Fruit fly (Drosophila melanogaster) whole organism, embryonic: ENCODE data around the gene Uvrag.

Experiments
- Adf1 ChIP-seq: fragments of 200-800 bp; sonication (Bioruptor generic); IDR thresholded peaks from 2 replicates; pipeline ENCODE4 v1.3.6; 2022; ENCODE audit warnings: missing biosample characterization, missing genetic modification characterization
- Atf3 ChIP-seq: fragments of 200-800 bp; sonication (Bioruptor generic); optimal IDR thresholded peaks from 3 replicates; lab custom pipeline; 2016; ENCODE audit warnings: missing biosample characterization, missing genetic modification characterization
- B-H1 ChIP-seq: fragments of 200-800 bp; sonication (Bioruptor generic); IDR thresholded peaks from 3 replicates; pipeline ENCODE4 v1.3.6; 2022; ENCODE audit warnings: missing biosample characterization, missing genetic modification characterization
- Bdp1 ChIP-seq: fragments of 200-800 bp; sonication (Bioruptor generic); optimal IDR thresholded peaks from 3 replicates; lab custom pipeline; 2016; ENCODE audit warnings: missing biosample characterization, missing genetic modification characterization
- CG10366 ChIP-seq: fragments of 200-800 bp; sonication (Bioruptor generic); IDR thresholded peaks from 2 replicates; pipeline ENCODE4 v1.3.6; 2022; ENCODE audit warnings: missing biosample characterization, missing genetic modification characterization
- CG12236 ChIP-seq: fragments of 200-800 bp; sonication (Bioruptor generic); optimal IDR thresholded peaks from 2 replicates; lab custom pipeline; 2016; ENCODE audit warnings: missing biosample characterization, missing genetic modification characterization
- CG13123 ChIP-seq: fragments of 200-800 bp; sonication (Bioruptor generic); optimal IDR thresholded peaks from 2 replicates; lab custom pipeline; 2016; ENCODE audit warnings: missing biosample characterization, missing genetic modification characterization
- CG14050 ChIP-seq: fragments of 200-800 bp; sonication (Bioruptor generic); IDR thresholded peaks from 3 replicates; pipeline ENCODE4 v1.3.6; 2022; ENCODE audit warnings: missing biosample characterization, missing genetic modification characterization
- CG15696 ChIP-seq: fragments of 200-800 bp; sonication (Bioruptor generic); optimal IDR thresholded peaks from 2 replicates; lab custom pipeline; 2019; ENCODE audit warnings: missing biosample characterization, mild to moderate bottlenecking, missing genetic modification characterization, moderate library complexity
- CG16863 ChIP-seq: fragments of 200-800 bp; sonication (Bioruptor generic); optimal IDR thresholded peaks from 3 replicates; lab custom pipeline; 2016; ENCODE audit warnings: missing biosample characterization, missing genetic modification characterization
- CG2199 ChIP-seq: fragments of 200-800 bp; sonication (Bioruptor generic); IDR thresholded peaks from 3 replicates; pipeline ENCODE4 v1.3.6; 2022; ENCODE audit warnings: missing biosample characterization, missing genetic modification characterization
- CG3065 ChIP-seq: fragments of 200-800 bp; sonication (Bioruptor generic); optimal IDR thresholded peaks from 2 replicates; lab custom pipeline; 2016; ENCODE audit warnings: missing biosample characterization, missing genetic modification characterization
- CG33213 ChIP-seq: fragments of 200-800 bp; sonication (Bioruptor generic); optimal IDR thresholded peaks from 3 replicates; lab custom pipeline; 2016; ENCODE audit warnings: missing biosample characterization, missing genetic modification characterization
- CG33557 ChIP-seq: fragments of 200-800 bp; sonication (Bioruptor generic); optimal IDR thresholded peaks from 2 replicates; lab custom pipeline; 2019; ENCODE audit warnings: missing biosample characterization, mild to moderate bottlenecking, missing genetic modification characterization, moderate library complexity
- CG4282 ChIP-seq: fragments of 200-800 bp; sonication (Bioruptor generic); optimal IDR thresholded peaks from 2 replicates; lab custom pipeline; 2016; ENCODE audit warnings: missing biosample characterization, missing genetic modification characterization
- CG4328 ChIP-seq: fragments of 200-800 bp; sonication (Bioruptor generic); optimal IDR thresholded peaks from 3 replicates; lab custom pipeline; 2017; ENCODE audit warnings: missing biosample characterization, missing genetic modification reagents, missing genetic modification characterization
- CG4360 ChIP-seq: fragments of 200-800 bp; sonication (Bioruptor generic); IDR thresholded peaks from 2 replicates; pipeline ENCODE4 v1.3.6; 2022; ENCODE audit warnings: missing biosample characterization, missing genetic modification characterization
- CG4854 ChIP-seq: fragments of 200-800 bp; sonication (Bioruptor generic); optimal IDR thresholded peaks from 2 replicates; lab custom pipeline; 2016; ENCODE audit warnings: missing biosample characterization, missing genetic modification characterization, inconsistent platforms
- CG7928 ChIP-seq: fragments of 200-800 bp; sonication (Bioruptor generic); optimal IDR thresholded peaks from 2 replicates; lab custom pipeline; 2017; ENCODE audit warnings: missing biosample characterization, mild to moderate bottlenecking, missing genetic modification characterization
- CG8478 ChIP-seq: fragments of >200 bp; optimal IDR thresholded peaks from 2 replicates; lab custom pipeline; 2018
- Dll ChIP-seq: fragments of 200-800 bp; sonication (Bioruptor generic); IDR thresholded peaks from 4 replicates; pipeline ENCODE4 v1.3.6; 2022; ENCODE audit warnings: missing biosample characterization, missing genetic modification characterization; ENCODE audit not compliant: partially characterized antibody
- Fer1 ChIP-seq: fragments of 200-800 bp; sonication (Bioruptor generic); optimal IDR thresholded peaks from 2 replicates; lab custom pipeline; 2017; ENCODE audit warnings: missing biosample characterization, mild to moderate bottlenecking, missing genetic modification characterization
- HHEX ChIP-seq: fragments of 200-800 bp; sonication (Bioruptor generic); optimal IDR thresholded peaks from 3 replicates; lab custom pipeline; 2017; ENCODE audit warnings: missing biosample characterization, mild to moderate bottlenecking, missing genetic modification characterization, missing genetic modification reagents
- Hand ChIP-seq: fragments of 200-800 bp; sonication (Bioruptor generic); optimal IDR thresholded peaks from 2 replicates; lab custom pipeline; 2017; ENCODE audit warnings: mild to moderate bottlenecking, missing biosample characterization, missing genetic modification reagents, missing genetic modification characterization
- Lpt ChIP-seq: fragments of >200 bp; optimal IDR thresholded peaks from 2 replicates; lab custom pipeline; 2018; ENCODE audit warnings: missing biosample characterization, missing genetic modification characterization
- MBD-R2 ChIP-seq: fragments of 200-800 bp; sonication (Bioruptor generic); IDR thresholded peaks from 2 replicates; pipeline ENCODE4 v1.3.6; 2022; ENCODE audit warnings: missing biosample characterization, missing genetic modification characterization
- MTF-1 ChIP-seq: fragments of 200-800 bp; sonication (Bioruptor generic); optimal IDR thresholded peaks from 2 replicates; lab custom pipeline; 2018; ENCODE audit warnings: missing biosample characterization, mild to moderate bottlenecking, missing genetic modification characterization, borderline replicate concordance
- Six4 ChIP-seq: fragments of 200-800 bp; sonication (Bioruptor generic); optimal IDR thresholded peaks from 2 replicates; lab custom pipeline; 2016; ENCODE audit warnings: missing biosample characterization, missing genetic modification characterization
- ac ChIP-seq: fragments of 200-800 bp; sonication (Bioruptor generic); optimal IDR thresholded peaks from 3 replicates; lab custom pipeline; 2017; ENCODE audit warnings: missing biosample characterization, mild to moderate bottlenecking, missing genetic modification characterization
- ase ChIP-seq: fragments of 200-800 bp; sonication (Bioruptor generic); IDR thresholded peaks from 3 replicates; pipeline ENCODE4 v1.3.6; 2022; ENCODE audit warnings: missing biosample characterization, missing genetic modification characterization
- bab2 ChIP-seq: fragments of 200-800 bp; sonication (Bioruptor generic); optimal IDR thresholded peaks from 2 replicates; lab custom pipeline; 2016; ENCODE audit warnings: missing biosample characterization, missing genetic modification characterization
- crc ChIP-seq: fragments of 200-800 bp; sonication (Bioruptor generic); optimal IDR thresholded peaks from 2 replicates; lab custom pipeline; 2016; ENCODE audit warnings: missing biosample characterization, missing genetic modification characterization
- dm ChIP-seq: fragments of 200-800 bp; sonication (Bioruptor generic); optimal IDR thresholded peaks from 3 replicates; lab custom pipeline; 2016; ENCODE audit warnings: missing biosample characterization, missing genetic modification characterization
- dmrt99B ChIP-seq: fragments of 200-800 bp; sonication (Bioruptor generic); optimal IDR thresholded peaks from 2 replicates; lab custom pipeline; 2018; ENCODE audit warnings: missing biosample characterization, mild to moderate bottlenecking, missing genetic modification characterization, moderate library complexity
- exex ChIP-seq: fragments of 200-800 bp; sonication (Bioruptor generic); optimal IDR thresholded peaks from 4 replicates; lab custom pipeline; 2018; ENCODE audit warnings: missing biosample characterization, mild to moderate bottlenecking, missing genetic modification characterization, moderate library complexity
- eyg ChIP-seq: fragments of 200-800 bp; sonication (Bioruptor generic); optimal IDR thresholded peaks from 3 replicates; lab custom pipeline; 2016; ENCODE audit warnings: missing biosample characterization, missing genetic modification characterization
- hb ChIP-seq: fragments of 200-800 bp; sonication (Bioruptor generic); IDR thresholded peaks from 3 replicates; pipeline ENCODE4 v1.3.6; 2022; ENCODE audit warnings: missing biosample characterization, missing genetic modification characterization; ENCODE audit not compliant: partially characterized antibody
- her ChIP-seq: fragments of 200-800 bp; sonication (Bioruptor generic); optimal IDR thresholded peaks from 2 replicates; lab custom pipeline; 2016; ENCODE audit warnings: missing biosample characterization, missing genetic modification characterization
- hth ChIP-seq: fragments of >200 bp; optimal IDR thresholded peaks from 2 replicates; lab custom pipeline; 2017; ENCODE audit warnings: inconsistent platforms
- kni ChIP-seq: fragments of 200-800 bp; sonication (Bioruptor generic); optimal IDR thresholded peaks from 3 replicates; lab custom pipeline; 2017; ENCODE audit warnings: mild to moderate bottlenecking, missing biosample characterization, missing genetic modification reagents, missing genetic modification characterization
- lilli ChIP-seq: fragments of 200-800 bp; sonication (Bioruptor generic); optimal IDR thresholded peaks from 3 replicates; lab custom pipeline; 2016; ENCODE audit warnings: missing biosample characterization, missing genetic modification characterization
- oc ChIP-seq: fragments of 200-800 bp; sonication (Bioruptor generic); optimal IDR thresholded peaks from 2 replicates; lab custom pipeline; 2018; ENCODE audit warnings: missing biosample characterization, mild to moderate bottlenecking, missing genetic modification characterization, moderate library complexity
- onecut ChIP-seq: fragments of 200-800 bp; sonication (Bioruptor generic); IDR thresholded peaks from 2 replicates; pipeline ENCODE4 v1.3.6; 2022; ENCODE audit warnings: missing biosample characterization, missing genetic modification characterization
- otp ChIP-seq: fragments of 200-800 bp; sonication (Bioruptor generic); IDR thresholded peaks from 3 replicates; pipeline ENCODE4, ENCODE4 v1.3.6; 2022; ENCODE audit warnings: missing biosample characterization, missing genetic modification characterization
- sens ChIP-seq: fragments of 200-800 bp; sonication (Bioruptor generic); peaks from one replicate; lab custom pipeline; 2016; ENCODE audit warnings: missing biosample characterization, missing genetic modification characterization
- sima ChIP-seq: fragments of 200-800 bp; sonication (Bioruptor generic); optimal IDR thresholded peaks from 2 replicates; lab custom pipeline; 2016; ENCODE audit warnings: missing biosample characterization, missing genetic modification characterization
- tio ChIP-seq: fragments of 200-800 bp; sonication (Bioruptor generic); optimal IDR thresholded peaks from 2 replicates; lab custom pipeline; 2017; ENCODE audit warnings: missing biosample characterization, missing genetic modification characterization, inconsistent platforms
- toy ChIP-seq: fragments of 200-800 bp; sonication (Bioruptor generic); IDR thresholded peaks from 2 replicates; pipeline ENCODE4 v1.3.6; 2022; ENCODE audit warnings: missing biosample characterization, missing genetic modification characterization
- trh ChIP-seq: fragments of 200-800 bp; sonication (Bioruptor generic); optimal IDR thresholded peaks from 2 replicates; lab custom pipeline; 2016; ENCODE audit warnings: missing biosample characterization, missing genetic modification characterization
- unpg ChIP-seq: fragments of 200-800 bp; sonication (Bioruptor generic); optimal IDR thresholded peaks from 3 replicates; lab custom pipeline; 2018; ENCODE audit warnings: missing biosample characterization, mild to moderate bottlenecking, missing genetic modification characterization, moderate library complexity

Gene Uvrag

dm6 chr2L:13290276-13291065 is 3.9 kb downstream of the Uvrag start (continued):
- TF ChIP-seq Fer1 (GFP tag; lab: Kevin White, UChicago) (peak; percentile 87), otp (GFP tag; lab: Robert Waterston, UW) (peak; percentile 68; the same call in 2 of the 3 replicates), lilli (GFP tag; lab: Kevin White, UChicago) (peak; percentile 26), CG7928 (GFP tag; lab: Kevin White, UChicago) (peak; percentile 71), dm (GFP tag; lab: Kevin White, UChicago) (peak; percentile 42), ase (GFP tag; lab: Robert Waterston, UW) (no peak), Dll (GFP tag; lab: Robert Waterston, UW) (peak; percentile 66; the same call in 3 of the 4 replicates), CG8478 (lab: Kevin White, UChicago) (no peak), CG15696 (peak; percentile 35), exex (tag; lab: Kevin White, UChicago) (peak; percentile 89), Adf1 (GFP tag; lab: Robert Waterston, UW) (peak; percentile 100), CG33557 (GFP tag; lab: Kevin White, UChicago) (peak; percentile 39), CG4282 (GFP tag; lab: Kevin White, UChicago) (no peak), oc (tag; lab: Kevin White, UChicago) (peak; percentile 80), Atf3 (GFP tag; lab: Kevin White, UChicago) (peak; percentile 50), CG4360 (peak; percentile 85), CG13123 (GFP tag; lab: Kevin White, UChicago) (peak; percentile 31), eyg (peak; percentile 72), CG16863 (GFP tag; lab: Kevin White, UChicago) (peak; percentile 44), onecut (GFP tag; lab: Robert Waterston, UW) (peak; percentile 79), B-H1 (GFP tag; lab: Robert Waterston, UW) (peak; percentile 48; the same call in 1 of the 3 replicates), Lpt (no peak), CG4328 (GFP tag; lab: Kevin White, UChicago) (peak; percentile 73), kni (GFP tag; lab: Kevin White, UChicago) (no peak), her (peak; percentile 54), MBD-R2 (GFP tag; lab: Robert Waterston, UW) (peak; percentile 13; the same call in 1 of the 2 replicates), tio (no peak), sima (GFP tag; lab: Kevin White, UChicago) (no peak), CG12236 (GFP tag; lab: Kevin White, UChicago) (peak; percentile 73), CG14050 (peak; percentile 37; the same call in 1 of the 3 replicates), CG33213 (GFP tag; lab: Kevin White, UChicago) (peak; percentile 74), hb (GFP tag; lab: Robert Waterston, UW) (no peak), CG4854 (GFP tag; lab: Kevin White, UChicago) (peak; percentile 30), CG10366 (GFP tag; lab: Robert Waterston, UW) (peak; percentile 55), MTF-1 (GFP tag; lab: Kevin White, UChicago) (peak; percentile 92), HHEX (peak; percentile 88), crc (GFP tag; lab: Kevin White, UChicago) (peak; percentile 33), Six4 (GFP tag; lab: Kevin White, UChicago) (no peak), CG3065 (no peak), sens (GFP tag; lab: Kevin White, UChicago) (peak; percentile 90), CG2199 (no peak), unpg (peak; percentile 87), toy (GFP tag; lab: Robert Waterston, UW) (no peak; the same call in 1 of the 2 replicates), trh (GFP tag; lab: Kevin White, UChicago) (peak; percentile 14), Hand (GFP tag; lab: Kevin White, UChicago) (peak; percentile 78), ac (GFP tag; lab: Kevin White, UChicago) (peak; percentile 55), dmrt99B (tag; lab: Kevin White, UChicago) (peak; percentile 79), bab2 (GFP tag; lab: Kevin White, UChicago) (peak; percentile 33), hth (lab: Kevin White, UChicago) (no peak), Bdp1 (GFP tag; lab: Kevin White, UChicago) (peak; percentile 57)
